Worm (Caenorhabditis elegans) whole organism, L1 larva: Measurements from ENCODE around the gene H18N23.2.
A peak's percentile ranks its signal among the peaks of the same experiment; 100 is the strongest.

Experiments
- C04F5.9 ChIP-seq: sonication (generic microtip); optimal IDR thresholded peaks from 2 replicates; lab custom pipeline; 2016; ENCODE audit warnings: missing genetic modification characterization, missing compliant biosample characterization
- C16A3.4 ChIP-seq: fragments of 150-350 bp; optimal IDR thresholded peaks from 2 replicates; lab custom pipeline; 2014; ENCODE audit warnings: missing biosample characterization, missing genetic modification characterization
- F16B12.6 ChIP-seq: fragments of 150-350 bp; optimal IDR thresholded peaks from 2 replicates; lab custom pipeline; 2014; ENCODE audit warnings: missing biosample characterization, missing genetic modification characterization
- Y116A8C.19 ChIP-seq: sonication (generic microtip); optimal IDR thresholded peaks from 2 replicates; lab custom pipeline; 2016; ENCODE audit warnings: missing compliant biosample characterization, missing genetic modification characterization, borderline replicate concordance
- alr-1 ChIP-seq: fragments of 200-800 bp; sonication (Bioruptor generic); optimal IDR thresholded peaks from 2 replicates; lab custom pipeline; 2018; ENCODE audit warnings: borderline replicate concordance, mild to moderate bottlenecking, missing genetic modification characterization, missing compliant biosample characterization
- blmp-1 ChIP-seq: fragments of 150-350 bp; optimal IDR thresholded peaks from 2 replicates; lab custom pipeline; 2014; ENCODE audit warnings: missing biosample characterization, missing genetic modification characterization
- ceh-8 ChIP-seq: fragments of 200-800 bp; sonication (Bioruptor generic); optimal IDR thresholded peaks from 2 replicates; lab custom pipeline; 2018; ENCODE audit warnings: mild to moderate bottlenecking, missing genetic modification characterization, moderate library complexity, missing compliant biosample characterization
- ceh-82 ChIP-seq, 3 experiments: fragments of 150-350 bp in 1 of 3; sonication (generic microtip) in 2 of 3; optimal IDR thresholded peaks; 2 replicates each; lab custom pipeline; 2014 to 2017; ENCODE audit warnings: missing biosample characterization in 3 of 3, missing genetic modification characterization in 3 of 3
- ceh-88 ChIP-seq: fragments of 200-800 bp; sonication (Bioruptor generic); IDR thresholded peaks from 2 replicates; pipeline ENCODE4 v1.3.6; 2022; ENCODE audit warnings: missing genetic modification characterization, missing compliant biosample characterization
- ceh-90 ChIP-seq: sonication (generic microtip); optimal IDR thresholded peaks from 2 replicates; lab custom pipeline; 2016; ENCODE audit warnings: missing genetic modification characterization, missing compliant biosample characterization
- dpl-1 ChIP-seq, 3 experiments: fragments of 150-350 bp in 2 of 3; sonication (generic microtip) in 1 of 3; optimal IDR thresholded peaks; 2 replicates each; lab custom pipeline; 2014 to 2017; ENCODE audit warnings: missing biosample characterization in 3 of 3, missing genetic modification characterization in 3 of 3, missing genetic modification reagents in 3 of 3
- efl-1 ChIP-seq, 4 experiments: fragments of 150-350 bp; optimal IDR thresholded peaks in 3 of 4; peaks in 1 of 4; 1 replicate in 1 of 4; 2 replicates in 3 of 4; lab custom pipeline; 2014; ENCODE audit warnings: missing biosample characterization in 2 of 4, missing genetic modification characterization in 2 of 4, missing genetic modification reagents in 2 of 4
- efl-3 ChIP-seq: fragments of 200-800 bp; sonication (Bioruptor generic); optimal IDR thresholded peaks from 2 replicates; lab custom pipeline; 2018; ENCODE audit warnings: mild to moderate bottlenecking, missing genetic modification characterization, missing compliant biosample characterization
- egl-27 ChIP-seq, 2 experiments: fragments of 150-350 bp in 1 of 2; sonication (generic microtip); optimal IDR thresholded peaks; 3 replicates each; lab custom pipeline; 2017 to 2018; ENCODE audit warnings: missing biosample characterization in 2 of 2, missing genetic modification characterization in 2 of 2, missing genetic modification reagents in 2 of 2
- elt-3 ChIP-seq, 6 experiments: fragments of 150-350 bp in 1 of 6; sonication (generic microtip); optimal IDR thresholded peaks; 2 replicates each; lab custom pipeline; 2017 to 2018; ENCODE audit warnings: missing biosample characterization in 6 of 6, missing genetic modification characterization in 6 of 6, inconsistent platforms in 1 of 6
- ets-5 ChIP-seq: fragments of 200-800 bp; sonication (Bioruptor generic); IDR thresholded peaks from 2 replicates; pipeline ENCODE4 v1.3.6; 2022; ENCODE audit warnings: missing genetic modification characterization, missing compliant biosample characterization
- fkh-10 ChIP-seq: sonication (generic microtip); optimal IDR thresholded peaks from 2 replicates; lab custom pipeline; 2017; ENCODE audit warnings: missing biosample characterization, missing genetic modification reagents, missing genetic modification characterization
- fkh-8 ChIP-seq: sonication (generic microtip); optimal IDR thresholded peaks from 2 replicates; lab custom pipeline; 2016; ENCODE audit warnings: mild to moderate bottlenecking, missing genetic modification characterization, missing compliant biosample characterization
- fos-1 ChIP-seq: fragments of 150-350 bp; optimal IDR thresholded peaks from 2 replicates; lab custom pipeline; 2014; ENCODE audit warnings: missing biosample characterization, missing genetic modification characterization
- hlh-4 ChIP-seq: sonication (generic microtip); optimal IDR thresholded peaks from 2 replicates; lab custom pipeline; 2016; ENCODE audit warnings: mild to moderate bottlenecking, missing genetic modification characterization, missing compliant biosample characterization
- irx-1 ChIP-seq: sonication (generic microtip); optimal IDR thresholded peaks from 2 replicates; lab custom pipeline; 2016; ENCODE audit warnings: missing genetic modification characterization, missing compliant biosample characterization
- isw-1 ChIP-seq: fragments of 200-800 bp; sonication (Bioruptor generic); IDR thresholded peaks from 2 replicates; pipeline ENCODE4 v1.3.6; 2022; ENCODE audit warnings: missing genetic modification characterization, missing compliant biosample characterization
- lin-13 ChIP-seq: fragments of 150-350 bp; optimal IDR thresholded peaks from 2 replicates; lab custom pipeline; 2014; ENCODE audit warnings: missing biosample characterization, missing genetic modification reagents, missing genetic modification characterization
- lin-35 ChIP-seq, 2 experiments: fragments of 150-350 bp; optimal IDR thresholded peaks; 2 replicates each; lab custom pipeline; 2014; ENCODE audit warnings: missing biosample characterization in 2 of 2, missing genetic modification characterization in 2 of 2, missing genetic modification reagents in 2 of 2
- lin-39 ChIP-seq: fragments of 150-350 bp; optimal IDR thresholded peaks from 2 replicates; lab custom pipeline; 2014; ENCODE audit warnings: missing biosample characterization, missing genetic modification reagents, missing genetic modification characterization
- lir-3 ChIP-seq: sonication (generic microtip); optimal IDR thresholded peaks from 2 replicates; lab custom pipeline; 2016; ENCODE audit warnings: mild to moderate bottlenecking, missing genetic modification characterization, moderate library complexity, missing compliant biosample characterization; ENCODE audit not compliant: poor library complexity
- lsy-2 ChIP-seq, 2 experiments: fragments of 150-350 bp; optimal IDR thresholded peaks; 2 replicates each; lab custom pipeline; 2014; ENCODE audit warnings: missing biosample characterization in 2 of 2, missing genetic modification characterization in 2 of 2
- mef-2 ChIP-seq: fragments of 150-350 bp; optimal IDR thresholded peaks from 2 replicates; lab custom pipeline; 2014; ENCODE audit warnings: missing biosample characterization, missing genetic modification characterization
- nhr-11 ChIP-seq: fragments of 150-350 bp; optimal IDR thresholded peaks from 2 replicates; lab custom pipeline; 2014; ENCODE audit warnings: missing biosample characterization, missing genetic modification characterization
- nhr-20 ChIP-seq: sonication (generic microtip); optimal IDR thresholded peaks from 2 replicates; lab custom pipeline; 2016; ENCODE audit warnings: mild to moderate bottlenecking, missing genetic modification characterization, missing compliant biosample characterization
- nhr-237 ChIP-seq: fragments of 150-350 bp; optimal IDR thresholded peaks from 2 replicates; lab custom pipeline; 2014; ENCODE audit warnings: missing biosample characterization, missing genetic modification characterization
- nhr-28 ChIP-seq: fragments of 150-350 bp; optimal IDR thresholded peaks from 2 replicates; lab custom pipeline; 2014; ENCODE audit warnings: missing biosample characterization, missing genetic modification characterization
- nhr-76 ChIP-seq: sonication (generic microtip); optimal IDR thresholded peaks from 2 replicates; lab custom pipeline; 2017; ENCODE audit warnings: missing biosample characterization, missing genetic modification characterization
- nhr-77 ChIP-seq: fragments of 150-350 bp; optimal IDR thresholded peaks from 2 replicates; lab custom pipeline; 2014; ENCODE audit warnings: missing biosample characterization, missing genetic modification characterization
- nhr-85 ChIP-seq: sonication (generic microtip); peaks from one replicate; lab custom pipeline; 2016; ENCODE audit warnings: missing genetic modification characterization, inconsistent platforms, missing compliant biosample characterization
- nhr-90 ChIP-seq: sonication (generic microtip); optimal IDR thresholded peaks from 2 replicates; lab custom pipeline; 2016; ENCODE audit warnings: mild to moderate bottlenecking, missing genetic modification characterization, missing compliant biosample characterization; ENCODE audit not compliant: poor library complexity
- pag-3 ChIP-seq: sonication (generic microtip); optimal IDR thresholded peaks from 2 replicates; lab custom pipeline; 2017; ENCODE audit warnings: missing genetic modification characterization, mild to moderate bottlenecking, missing compliant biosample characterization, antibody characterized with exemption, borderline replicate concordance; ENCODE audit not compliant: insufficient read depth
- pax-3 ChIP-seq: fragments of 200-800 bp; sonication (Bioruptor generic); optimal IDR thresholded peaks from 2 replicates; lab custom pipeline; 2018; ENCODE audit warnings: mild to moderate bottlenecking, missing genetic modification characterization, moderate library complexity, missing compliant biosample characterization
- pqm-1 ChIP-seq: sonication (generic microtip); optimal IDR thresholded peaks from 3 replicates; lab custom pipeline; 2017; ENCODE audit warnings: missing biosample characterization, missing genetic modification characterization
- rnt-1 ChIP-seq: sonication (generic microtip); optimal IDR thresholded peaks from 2 replicates; lab custom pipeline; 2016; ENCODE audit warnings: mild to moderate bottlenecking, missing genetic modification characterization, moderate library complexity, missing compliant biosample characterization
- skn-1 ChIP-seq: fragments of 150-350 bp; optimal IDR thresholded peaks from 2 replicates; lab custom pipeline; 2014; ENCODE audit warnings: missing biosample characterization, missing genetic modification characterization
- snpc-4 ChIP-seq: fragments of 150-350 bp; optimal IDR thresholded peaks from 2 replicates; lab custom pipeline; 2014; ENCODE audit warnings: missing biosample characterization, missing genetic modification characterization
- snu-23 ChIP-seq: sonication (generic microtip); optimal IDR thresholded peaks from 2 replicates; lab custom pipeline; 2016; ENCODE audit warnings: missing genetic modification characterization, missing compliant biosample characterization
- sox-4 ChIP-seq: sonication (generic microtip); optimal IDR thresholded peaks from 2 replicates; lab custom pipeline; 2016; ENCODE audit warnings: missing genetic modification characterization, missing compliant biosample characterization
- sup-37 ChIP-seq: fragments of 200-800 bp; sonication (Bioruptor generic); optimal IDR thresholded peaks from 2 replicates; lab custom pipeline; 2018; ENCODE audit warnings: mild to moderate bottlenecking, missing genetic modification characterization, missing compliant biosample characterization
- swsn-7 ChIP-seq: sonication (generic microtip); optimal IDR thresholded peaks from 2 replicates; lab custom pipeline; 2016; ENCODE audit warnings: missing genetic modification characterization, missing compliant biosample characterization
- tbx-2 ChIP-seq: sonication (generic microtip); optimal IDR thresholded peaks from 2 replicates; lab custom pipeline; 2016; ENCODE audit warnings: missing genetic modification characterization, missing compliant biosample characterization
- tlp-1 ChIP-seq: fragments of 150-350 bp; optimal IDR thresholded peaks from 2 replicates; lab custom pipeline; 2014; ENCODE audit warnings: missing biosample characterization, missing genetic modification characterization
- unc-62 ChIP-seq: fragments of 150-350 bp; optimal IDR thresholded peaks from 2 replicates; lab custom pipeline; 2014; ENCODE audit warnings: missing biosample characterization, missing genetic modification reagents, missing genetic modification characterization
- unc-86 ChIP-seq: sonication (generic microtip); optimal IDR thresholded peaks from 2 replicates; lab custom pipeline; 2016; ENCODE audit warnings: missing genetic modification characterization, missing compliant biosample characterization
- unc-98 ChIP-seq: fragments of 200-800 bp; sonication (Bioruptor generic); IDR thresholded peaks from 2 replicates; pipeline ENCODE4 v1.3.6; 2022; ENCODE audit warnings: missing genetic modification characterization, missing compliant biosample characterization
- ztf-11 ChIP-seq, 2 experiments: sonication (generic microtip); optimal IDR thresholded peaks; 2 replicates each; lab custom pipeline; 2016 to 2017; ENCODE audit warnings: missing genetic modification characterization in 2 of 2, missing biosample characterization in 1 of 2, missing compliant biosample characterization in 1 of 2
- ztf-4 ChIP-seq: fragments of 150-350 bp; optimal IDR thresholded peaks from 2 replicates; lab custom pipeline; 2014; ENCODE audit warnings: missing biosample characterization, missing genetic modification characterization

H18N23.2 gene

ce11 chrX:17640790-17641189, at the start of gene H18N23.2:
H18N23.2 (minus strand) TSS chrX:17640871.
- TF ChIP-seq elt-3 (tag; optimal IDR thresholded peaks at IDR 0.05; lab: Kevin White, UChicago), result peak; percentile 13 to 90 (median 55)
- peak; percentile 48 for TF ChIP-seq mef-2 (tag; lab: Kevin White, UChicago)
- no peak for TF ChIP-seq F16B12.6 (tag; lab: Kevin White, UChicago)
- TF ChIP-seq ceh-82 (tag; optimal IDR thresholded peaks at IDR 0.05; lab: Kevin White, UChicago), result no peak
- no peak for TF ChIP-seq unc-62 (GFP tag; lab: Kevin White, UChicago)
- TF ChIP-seq pag-3 (tag; lab: Kevin White, UChicago), result no peak
- TF ChIP-seq ztf-4, result peak; percentile 14
- no peak for TF ChIP-seq tlp-1 (tag; lab: Kevin White, UChicago)
- no peak for TF ChIP-seq ets-5 (GFP tag; lab: Robert Waterston, UW)
- no peak for TF ChIP-seq nhr-77 (tag; lab: Kevin White, UChicago)
- peak in 1 of 2 experiments; percentile 2 for TF ChIP-seq efl-1 (optimal IDR thresholded peaks at IDR 0.05; lab: Kevin White, UChicago)
- peak in 1 of 2 experiments; percentile 38 for TF ChIP-seq efl-1 (GFP tag; optimal IDR thresholded peaks at IDR 0.05 in 1 of 2; lab: Kevin White, UChicago)
- no peak for TF ChIP-seq fkh-10 (GFP tag; lab: Kevin White, UChicago)
- no peak for TF ChIP-seq nhr-237
- no peak for TF ChIP-seq efl-3 (GFP tag; lab: Kevin White, UChicago)
- no peak for TF ChIP-seq fkh-8 (tag; lab: Kevin White, UChicago)
- peak; percentile 51 for TF ChIP-seq rnt-1 (tag; lab: Kevin White, UChicago)
- TF ChIP-seq fos-1, result no peak
- peak; percentile 52 for TF ChIP-seq tbx-2 (tag; lab: Kevin White, UChicago)
- TF ChIP-seq snpc-4 (tag; lab: Kevin White, UChicago), result no peak
- TF ChIP-seq ztf-11 (tag; optimal IDR thresholded peaks at IDR 0.05; lab: Kevin White, UChicago), result no peak
- peak; percentile 4 to 55 for TF ChIP-seq lin-35 (GFP tag; optimal IDR thresholded peaks at IDR 0.05; lab: Kevin White, UChicago)
- TF ChIP-seq isw-1 (GFP tag; lab: Robert Waterston, UW), result no peak
- TF ChIP-seq lin-13 (GFP tag; lab: Kevin White, UChicago), result no peak
- no peak for TF ChIP-seq lir-3
- no peak for TF ChIP-seq unc-98
- peak; percentile 82 for TF ChIP-seq nhr-20 (tag; lab: Kevin White, UChicago)
- TF ChIP-seq blmp-1 (tag; lab: Kevin White, UChicago), result peak; percentile 82
- TF ChIP-seq nhr-11, result peak; percentile 21
- peak; percentile 47 for TF ChIP-seq C16A3.4 (tag; lab: Kevin White, UChicago)
- TF ChIP-seq Y116A8C.19 (tag; lab: Kevin White, UChicago), result no peak
- peak in 1 of 2 experiments; percentile 16 for TF ChIP-seq egl-27 (tag; optimal IDR thresholded peaks at IDR 0.05; lab: Kevin White, UChicago)
- no peak for TF ChIP-seq pqm-1 (tag; lab: Kevin White, UChicago)
- TF ChIP-seq dpl-1 (GFP tag; optimal IDR thresholded peaks at IDR 0.05; lab: Kevin White, UChicago), result no peak
- no peak for TF ChIP-seq swsn-7 (tag; lab: Kevin White, UChicago)
- TF ChIP-seq irx-1 (tag; lab: Kevin White, UChicago), result peak; percentile 8
- TF ChIP-seq nhr-28, result no peak
- TF ChIP-seq unc-86 (tag; lab: Kevin White, UChicago), result no peak
- TF ChIP-seq ceh-90 (tag; lab: Kevin White, UChicago), result no peak
- TF ChIP-seq ceh-8 (GFP tag; lab: Kevin White, UChicago), result no peak
- TF ChIP-seq nhr-90, result peak; percentile 71
- TF ChIP-seq C04F5.9 (tag; lab: Kevin White, UChicago), result no peak
- TF ChIP-seq pax-3 (tag; lab: Kevin White, UChicago), result no peak
- TF ChIP-seq alr-1 (tag; lab: Kevin White, UChicago), result no peak
- TF ChIP-seq lin-39 (tag; lab: Kevin White, UChicago), result no peak
- no peak for TF ChIP-seq nhr-76
- TF ChIP-seq skn-1, result no peak
- TF ChIP-seq sox-4 (tag; lab: Kevin White, UChicago), result no peak
- TF ChIP-seq nhr-85 (tag; lab: Kevin White, UChicago), result peak; percentile 91
- TF ChIP-seq lsy-2 (tag; optimal IDR thresholded peaks at IDR 0.05; lab: Kevin White, UChicago), result peak; percentile 16 to 39
- no peak for TF ChIP-seq sup-37 (GFP tag; lab: Kevin White, UChicago)
- peak; percentile 63 for TF ChIP-seq snu-23
- TF ChIP-seq hlh-4 (tag; lab: Kevin White, UChicago), result no peak
- TF ChIP-seq ceh-88 (GFP tag; lab: Robert Waterston, UW), result no peak
